Fruit fly (Drosophila melanogaster) ovary, adult (tissue): Measurements from ENCODE around the gene Klp64D.

Experiments used
- CG17801 ChIP-seq: fragments of 200-800 bp; optimal IDR thresholded peaks from 2 replicates; lab custom pipeline; 2019; ENCODE audit warnings: missing biosample characterization, mild to moderate bottlenecking, missing genetic modification characterization, moderate library complexity; ENCODE audit not compliant: partially characterized antibody

Klp64D gene

dm6 chr3L:5353484-5354056, 5.6 kb downstream of the Klp64D start:
- TF ChIP-seq CG17801 (GFP tag; lab: Kevin White, UChicago): no peak

dm6 chr3L:5352684-5353322, 6.4 kb downstream of the Klp64D start:
- TF ChIP-seq CG17801 (GFP tag; lab: Kevin White, UChicago): no peak

- no peak for TF ChIP-seq CG17801 (GFP tag; lab: Kevin White, UChicago)
Observed at dm6 chr3L:5351348-5351850, 7.8 kb downstream of the Klp64D start.

dm6 chr3L:5349751-5350310, 9.4 kb downstream of the Klp64D start:
- TF ChIP-seq CG17801 (GFP tag; lab: Kevin White, UChicago): no peak

- no peak for TF ChIP-seq CG17801 (GFP tag; lab: Kevin White, UChicago)
Observed at dm6 chr3L:5348987-5349386, 10.2 kb downstream of the Klp64D start.

dm6 chr3L:5342909-5343710, 16.1 kb downstream of the Klp64D start:
- TF ChIP-seq CG17801 (GFP tag; lab: Kevin White, UChicago): no peak

- no peak for TF ChIP-seq CG17801 (GFP tag; lab: Kevin White, UChicago)
Observed at dm6 chr3L:5341770-5342318, 17.3 kb downstream of the Klp64D start.

- TF ChIP-seq CG17801 (GFP tag; lab: Kevin White, UChicago): no peak
Observed at dm6 chr3L:5329460-5329859, 29.7 kb downstream of the Klp64D start.

- no peak for TF ChIP-seq CG17801 (GFP tag; lab: Kevin White, UChicago)
Observed at dm6 chr3L:5327821-5328220, 31.4 kb downstream of the Klp64D start.
